Fruit fly (Drosophila melanogaster): ENCODE data around the gene CG31370.

CG31370 gene

dm6 chr3R:25329079-25329478 lies 26.8 kb downstream of the CG31370 start, which contains the start of gene CHKov1 (continued):
- TF ChIP-seq Rfx (GFP tag; IDR thresholded peaks at IDR 0.05) (no peak; the same call in 1 of the 2 replicates), E2f1 (GFP tag; IDR thresholded peaks at IDR 0.05) (no peak), CG2120 (GFP tag; optimal IDR thresholded peaks at IDR 0.05) (no peak), CG4854 (GFP tag; optimal IDR thresholded peaks at IDR 0.05) (no peak), oc (tag; optimal IDR thresholded peaks at IDR 0.05) (no peak), Bgb (GFP tag; IDR thresholded peaks at IDR 0.05; ENCODE audit: partially characterized antibody) (peak; percentile 30; the same call in 1 of the 2 replicates), kay (GFP tag; optimal IDR thresholded peaks at IDR 0.05) (no peak), sc (optimal IDR thresholded peaks at IDR 0.05) (no peak), sc (GFP tag; optimal IDR thresholded peaks at IDR 0.05) (no peak), gro (GFP tag; optimal IDR thresholded peaks at IDR 0.05) (peak; percentile 0), CrebB (tag; optimal IDR thresholded peaks at IDR 0.05) (peak; percentile 26), CG17802 (tag; optimal IDR thresholded peaks at IDR 0.05) (no peak), bcd (GFP tag; optimal IDR thresholded peaks at IDR 0.05) (no peak), Nf-YC (tag; optimal IDR thresholded peaks at IDR 0.05) (no peak), stc (GFP tag; IDR thresholded peaks at IDR 0.05) (no peak), tll (GFP tag; optimal IDR thresholded peaks at IDR 0.05) (no peak), unpg (GFP tag; optimal IDR thresholded peaks at IDR 0.05) (no peak), CG18476 (GFP tag; optimal IDR thresholded peaks at IDR 0.05) (no peak), CG18599 (GFP tag; optimal IDR thresholded peaks at IDR 0.05) (no peak), CG11504 (tag; optimal IDR thresholded peaks at IDR 0.05) (no peak), CG34422 (GFP tag; IDR thresholded peaks at IDR 0.05) (0 out of 3 replicates have a peak, but pooled peaks have one; percentile 41), CG8290 (GFP tag; optimal IDR thresholded peaks at IDR 0.05) (no peak), CG8290 (tag; optimal IDR thresholded peaks at IDR 0.05) (no peak), CG15073 (GFP tag; optimal IDR thresholded peaks at IDR 0.05) (no peak), CG14710 (tag; optimal IDR thresholded peaks at IDR 0.05) (no peak), Dref (GFP tag; IDR thresholded peaks at IDR 0.05) (no peak), ttk (GFP tag; IDR thresholded peaks at IDR 0.05) (no peak), Med (GFP tag) (peak; percentile 67), repo (GFP tag; optimal IDR thresholded peaks at IDR 0.05) (no peak), NFAT (GFP tag; IDR thresholded peaks at IDR 0.05) (peak; percentile 23; the same call in 1 of the 2 replicates), nerfin-2 (GFP tag; IDR thresholded peaks at IDR 0.05; ENCODE audit: partially characterized antibody) (no peak), CG6683 (GFP tag; optimal IDR thresholded peaks at IDR 0.05) (no peak), hbn (GFP tag; IDR thresholded peaks at IDR 0.05; ENCODE audit: partially characterized antibody) (no peak), CG16813 (GFP tag; IDR thresholded peaks at IDR 0.05; ENCODE audit: partially characterized antibody) (no peak), CG5953 (GFP tag; IDR thresholded peaks at IDR 0.05) (no peak), zen2 (GFP tag; IDR thresholded peaks at IDR 0.05; ENCODE audit: partially characterized antibody) (no peak), B-H1 (GFP tag; IDR thresholded peaks at IDR 0.05) (no peak; the same call in 2 of the 3 replicates), Atf-2 (GFP tag; optimal IDR thresholded peaks at IDR 0.05) (no peak), Sox100B (GFP tag; optimal IDR thresholded peaks at IDR 0.05) (no peak), Hr3 (GFP tag; optimal IDR thresholded peaks at IDR 0.05) (no peak), tgo (GFP tag; IDR thresholded peaks at IDR 0.05) (no peak), Max (GFP tag; optimal IDR thresholded peaks at IDR 0.05) (no peak), CG18619 (GFP tag; optimal IDR thresholded peaks at IDR 0.05) (no peak), CG6689 (GFP tag; IDR thresholded peaks at IDR 0.05) (no peak), yki (optimal IDR thresholded peaks at IDR 0.05) (no peak), CG10565 (GFP tag; optimal IDR thresholded peaks at IDR 0.05) (no peak), ranshi (GFP tag; IDR thresholded peaks at IDR 0.05) (no peak), B-H2 (GFP tag; optimal IDR thresholded peaks at IDR 0.05) (no peak), CG31388 (GFP tag; optimal IDR thresholded peaks at IDR 0.05) (no peak), sr (GFP tag; IDR thresholded peaks at IDR 0.05) (no peak), CG4328 (GFP tag; optimal IDR thresholded peaks at IDR 0.05) (no peak), CG7556 (GFP tag; optimal IDR thresholded peaks at IDR 0.05) (no peak)

All from whole organism, embryonic.